Worm (Caenorhabditis elegans): ENCODE measurements around the gene srm-2.

- TF ChIP-seq ztf-18 (tag; optimal IDR thresholded peaks at IDR 0.05), result no peak
- TF ChIP-seq hlh-12 (tag; optimal IDR thresholded peaks at IDR 0.05), result no peak
- TF ChIP-seq madf-6 (GFP tag; IDR thresholded peaks at IDR 0.05), result no peak
- TF ChIP-seq C17E4.6 (GFP tag; IDR thresholded peaks at IDR 0.05), result no peak
- no peak for TF ChIP-seq ztf-26 (tag; optimal IDR thresholded peaks at IDR 0.05)
- TF ChIP-seq ama-1 (optimal IDR thresholded peaks at IDR 0.05), result no peak
- TF ChIP-seq ama-1 (GFP tag; optimal IDR thresholded peaks at IDR 0.05), result no peak
- TF ChIP-seq Y79H2A.3 (GFP tag; conservative IDR thresholded peaks at IDR 0.05), result no peak
- no peak for TF ChIP-seq xnd-1 (tag; optimal IDR thresholded peaks at IDR 0.05)
- no peak for TF ChIP-seq chd-7 (tag; optimal IDR thresholded peaks at IDR 0.05)
- no peak for TF ChIP-seq dpl-1 (GFP tag; optimal IDR thresholded peaks at IDR 0.05)
- TF ChIP-seq lin-26 (GFP tag; IDR thresholded peaks at IDR 0.05), result no peak
- no peak for TF ChIP-seq unc-62 (GFP tag; optimal IDR thresholded peaks at IDR 0.05)
Observed at ce11 chrIV:5055964-5056588, 47.6 kb downstream of the srm-2 start, which contains the start of gene msp-55.

All from whole organism, young adult.